Worm (Caenorhabditis elegans) whole organism, L1 larva: Measurements from ENCODE around the gene T26C12.2.

ENCODE experiments used
- C04F5.9 ChIP-seq: sonication (generic microtip); optimal IDR thresholded peaks from 2 replicates; lab custom pipeline; 2016; ENCODE audit warnings: missing genetic modification characterization, missing compliant biosample characterization
- C16A3.4 ChIP-seq: fragments of 150-350 bp; optimal IDR thresholded peaks from 2 replicates; lab custom pipeline; 2014; ENCODE audit warnings: missing biosample characterization, missing genetic modification characterization
- F16B12.6 ChIP-seq: fragments of 150-350 bp; optimal IDR thresholded peaks from 2 replicates; lab custom pipeline; 2014; ENCODE audit warnings: missing biosample characterization, missing genetic modification characterization
- ceh-82 ChIP-seq, 3 experiments: fragments of 150-350 bp in 1 of 3; sonication (generic microtip) in 2 of 3; optimal IDR thresholded peaks; 2 replicates each; lab custom pipeline; 2014 to 2017; ENCODE audit warnings: missing biosample characterization in 3 of 3, missing genetic modification characterization in 3 of 3
- dsc-1 ChIP-seq: sonication (generic microtip); optimal IDR thresholded peaks from 2 replicates; lab custom pipeline; 2016; ENCODE audit warnings: mild to moderate bottlenecking, missing genetic modification characterization, missing compliant biosample characterization
- efl-1 ChIP-seq, 4 experiments: fragments of 150-350 bp; optimal IDR thresholded peaks in 3 of 4; peaks in 1 of 4; 1 replicate in 1 of 4; 2 replicates in 3 of 4; lab custom pipeline; 2014; ENCODE audit warnings: missing biosample characterization in 2 of 4, missing genetic modification characterization in 2 of 4, missing genetic modification reagents in 2 of 4
- efl-3 ChIP-seq: fragments of 200-800 bp; sonication (Bioruptor generic); optimal IDR thresholded peaks from 2 replicates; lab custom pipeline; 2018; ENCODE audit warnings: mild to moderate bottlenecking, missing genetic modification characterization, missing compliant biosample characterization
- egl-13 ChIP-seq: sonication (generic microtip); optimal IDR thresholded peaks from 2 replicates; lab custom pipeline; 2016; ENCODE audit warnings: missing genotype, missing genetic modification reagents, missing genetic modification characterization, missing compliant biosample characterization
- elt-2 ChIP-seq: sonication (generic microtip); optimal IDR thresholded peaks from 2 replicates; lab custom pipeline; 2016; ENCODE audit warnings: missing genetic modification characterization, mild to moderate bottlenecking, inconsistent platforms, missing compliant biosample characterization, missing genetic modification reagents
- fkh-10 ChIP-seq: sonication (generic microtip); optimal IDR thresholded peaks from 2 replicates; lab custom pipeline; 2017; ENCODE audit warnings: missing biosample characterization, missing genetic modification reagents, missing genetic modification characterization
- fkh-4 ChIP-seq: sonication (generic microtip); optimal IDR thresholded peaks from 2 replicates; lab custom pipeline; 2016; ENCODE audit warnings: missing compliant biosample characterization, missing genetic modification characterization, borderline replicate concordance
- fkh-8 ChIP-seq: sonication (generic microtip); optimal IDR thresholded peaks from 2 replicates; lab custom pipeline; 2016; ENCODE audit warnings: mild to moderate bottlenecking, missing genetic modification characterization, missing compliant biosample characterization
- hlh-4 ChIP-seq: sonication (generic microtip); optimal IDR thresholded peaks from 2 replicates; lab custom pipeline; 2016; ENCODE audit warnings: mild to moderate bottlenecking, missing genetic modification characterization, missing compliant biosample characterization
- lin-14 ChIP-seq: fragments of 200-800 bp; sonication (Bioruptor generic); optimal IDR thresholded peaks from 2 replicates; lab custom pipeline; 2018; ENCODE audit warnings: mild to moderate bottlenecking, missing genetic modification characterization, moderate library complexity, missing compliant biosample characterization
- lin-15B ChIP-seq: fragments of 150-350 bp; sonication (generic microtip); optimal IDR thresholded peaks from 3 replicates; lab custom pipeline; 2014; ENCODE audit warnings: missing biosample characterization, missing genetic modification characterization
- lin-39 ChIP-seq: fragments of 150-350 bp; optimal IDR thresholded peaks from 2 replicates; lab custom pipeline; 2014; ENCODE audit warnings: missing biosample characterization, missing genetic modification reagents, missing genetic modification characterization
- lir-3 ChIP-seq: sonication (generic microtip); optimal IDR thresholded peaks from 2 replicates; lab custom pipeline; 2016; ENCODE audit warnings: mild to moderate bottlenecking, missing genetic modification characterization, moderate library complexity, missing compliant biosample characterization; ENCODE audit not compliant: poor library complexity
- mep-1 ChIP-seq: fragments of 150-350 bp; optimal IDR thresholded peaks from 2 replicates; lab custom pipeline; 2014; ENCODE audit warnings: missing biosample characterization, missing genetic modification characterization
- nhr-237 ChIP-seq: fragments of 150-350 bp; optimal IDR thresholded peaks from 2 replicates; lab custom pipeline; 2014; ENCODE audit warnings: missing biosample characterization, missing genetic modification characterization
- nhr-47 ChIP-seq: sonication (generic microtip); optimal IDR thresholded peaks from 2 replicates; lab custom pipeline; 2016; ENCODE audit warnings: mild to moderate bottlenecking, missing genetic modification characterization, moderate library complexity, missing compliant biosample characterization
- nhr-71 ChIP-seq: sonication (generic microtip); optimal IDR thresholded peaks from 2 replicates; lab custom pipeline; 2016; ENCODE audit warnings: mild to moderate bottlenecking, missing genetic modification characterization, moderate library complexity, missing compliant biosample characterization
- nhr-77 ChIP-seq: fragments of 150-350 bp; optimal IDR thresholded peaks from 2 replicates; lab custom pipeline; 2014; ENCODE audit warnings: missing biosample characterization, missing genetic modification characterization
- nhr-84 ChIP-seq: sonication (generic microtip); optimal IDR thresholded peaks from 2 replicates; lab custom pipeline; 2017; ENCODE audit warnings: missing biosample characterization, missing genetic modification characterization
- nhr-90 ChIP-seq: sonication (generic microtip); optimal IDR thresholded peaks from 2 replicates; lab custom pipeline; 2016; ENCODE audit warnings: mild to moderate bottlenecking, missing genetic modification characterization, missing compliant biosample characterization; ENCODE audit not compliant: poor library complexity
- pag-3 ChIP-seq: sonication (generic microtip); optimal IDR thresholded peaks from 2 replicates; lab custom pipeline; 2017; ENCODE audit warnings: missing genetic modification characterization, mild to moderate bottlenecking, missing compliant biosample characterization, antibody characterized with exemption, borderline replicate concordance; ENCODE audit not compliant: insufficient read depth
- pax-3 ChIP-seq: fragments of 200-800 bp; sonication (Bioruptor generic); optimal IDR thresholded peaks from 2 replicates; lab custom pipeline; 2018; ENCODE audit warnings: mild to moderate bottlenecking, missing genetic modification characterization, moderate library complexity, missing compliant biosample characterization
- pqm-1 ChIP-seq: sonication (generic microtip); optimal IDR thresholded peaks from 3 replicates; lab custom pipeline; 2017; ENCODE audit warnings: missing biosample characterization, missing genetic modification characterization
- snpc-4 ChIP-seq: fragments of 150-350 bp; optimal IDR thresholded peaks from 2 replicates; lab custom pipeline; 2014; ENCODE audit warnings: missing biosample characterization, missing genetic modification characterization
- snu-23 ChIP-seq: sonication (generic microtip); optimal IDR thresholded peaks from 2 replicates; lab custom pipeline; 2016; ENCODE audit warnings: missing genetic modification characterization, missing compliant biosample characterization
- sox-4 ChIP-seq: sonication (generic microtip); optimal IDR thresholded peaks from 2 replicates; lab custom pipeline; 2016; ENCODE audit warnings: missing genetic modification characterization, missing compliant biosample characterization
- tbx-2 ChIP-seq: sonication (generic microtip); optimal IDR thresholded peaks from 2 replicates; lab custom pipeline; 2016; ENCODE audit warnings: missing genetic modification characterization, missing compliant biosample characterization
- tlp-1 ChIP-seq: fragments of 150-350 bp; optimal IDR thresholded peaks from 2 replicates; lab custom pipeline; 2014; ENCODE audit warnings: missing biosample characterization, missing genetic modification characterization
- unc-30 ChIP-seq: sonication (generic microtip); optimal IDR thresholded peaks from 2 replicates; lab custom pipeline; 2017; ENCODE audit warnings: missing biosample characterization, missing genetic modification characterization
- unc-62 ChIP-seq: fragments of 150-350 bp; optimal IDR thresholded peaks from 2 replicates; lab custom pipeline; 2014; ENCODE audit warnings: missing biosample characterization, missing genetic modification reagents, missing genetic modification characterization

Gene T26C12.2

DNA sequence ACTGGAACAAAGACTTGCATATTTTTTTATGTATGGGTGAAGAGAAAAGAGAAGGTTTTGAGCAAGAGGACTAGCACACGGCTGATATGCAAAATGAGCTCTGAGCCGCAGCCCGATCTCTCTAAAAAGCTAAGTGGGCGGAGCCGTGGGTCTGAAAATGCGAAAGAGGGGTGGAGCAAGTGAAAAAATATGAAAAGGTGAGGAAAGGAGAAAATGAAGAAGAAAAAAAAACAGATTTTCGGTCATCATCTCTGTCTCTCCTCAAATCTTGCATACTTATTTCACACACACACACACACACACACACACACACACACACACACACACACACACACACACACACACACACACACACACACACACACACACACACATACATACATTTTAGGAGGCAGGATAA is 11.1 kb downstream of the T26C12.2 start, which contains the start of gene dmd-9:
dmd-9 (minus strand) TSS at position 101 of the 400 bp plus-strand sequence.
- TF ChIP-seq nhr-47 (tag; lab: Kevin White, UChicago), result no peak
- TF ChIP-seq fkh-8, result peak; percentile 36
- TF ChIP-seq, all 84 proteins: peak for 1

ce11 chrIV:3252047-3252446 is 13.5 kb downstream of the T26C12.2 start:
- TF ChIP-seq snpc-4 (tag; lab: Kevin White, UChicago), result no peak
- TF ChIP-seq C16A3.4 (tag; lab: Kevin White, UChicago), result no peak
- no peak for TF ChIP-seq elt-2 (tag; lab: Kevin White, UChicago)
- peak; percentile 70 for TF ChIP-seq pax-3 (tag; lab: Kevin White, UChicago)
- no peak for TF ChIP-seq fkh-4 (tag; lab: Kevin White, UChicago)
- no peak for TF ChIP-seq lin-15B (tag; lab: Kevin White, UChicago)
- TF ChIP-seq dsc-1 (tag; lab: Kevin White, UChicago), result peak; percentile 86
- no peak for TF ChIP-seq nhr-71
- no peak for TF ChIP-seq nhr-237 (tag; lab: Kevin White, UChicago)
- no peak for TF ChIP-seq pqm-1
- TF ChIP-seq pag-3 (tag; lab: Kevin White, UChicago), result no peak
- TF ChIP-seq fkh-8, result peak; percentile 34
- no peak for TF ChIP-seq nhr-77 (tag; lab: Kevin White, UChicago)
- TF ChIP-seq, all 84 proteins: peak for 3

DNA sequence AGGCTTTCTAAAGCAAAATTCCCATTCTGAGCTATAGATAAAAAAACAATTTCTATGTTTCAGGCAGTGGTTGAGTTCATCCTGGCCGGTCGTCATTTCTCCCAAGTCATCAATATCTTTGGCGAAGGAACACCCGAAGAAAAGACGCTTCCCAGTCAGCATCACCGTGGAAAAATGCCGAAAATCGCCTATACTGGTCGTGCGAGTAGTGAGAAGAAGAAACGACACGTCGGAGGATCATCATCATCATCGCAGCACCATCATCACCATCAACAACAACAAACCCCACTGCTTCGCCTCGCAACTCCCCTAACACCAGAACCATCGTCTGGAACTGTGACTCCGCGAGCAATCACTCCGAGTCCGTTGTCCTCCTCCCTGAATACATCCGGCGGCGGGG is 14.0 kb downstream of the T26C12.2 start:
- TF ChIP-seq lir-3 (tag; lab: Kevin White, UChicago) (no peak), hlh-4 (tag; lab: Kevin White, UChicago) (no peak), tlp-1 (no peak), pqm-1 (no peak), unc-62 (GFP tag; lab: Kevin White, UChicago) (no peak), egl-13 (tag; lab: Kevin White, UChicago) (no peak), F16B12.6 (tag; lab: Kevin White, UChicago) (no peak), lin-39 (no peak), fkh-10 (GFP tag; lab: Kevin White, UChicago) (no peak), ceh-82 (tag; optimal IDR thresholded peaks at IDR 0.05; lab: Kevin White, UChicago) (no peak), efl-3 (GFP tag; lab: Kevin White, UChicago) (no peak), mep-1 (no peak), C16A3.4 (tag; lab: Kevin White, UChicago) (no peak), pax-3 (tag; lab: Kevin White, UChicago) (no peak), efl-1 (optimal IDR thresholded peaks at IDR 0.05; lab: Kevin White, UChicago) (no peak), efl-1 (GFP tag; optimal IDR thresholded peaks at IDR 0.05 in 1 of 2; lab: Kevin White, UChicago) (no peak), nhr-90 (no peak), snu-23 (GFP tag; lab: Kevin White, UChicago) (no peak)

DNA sequence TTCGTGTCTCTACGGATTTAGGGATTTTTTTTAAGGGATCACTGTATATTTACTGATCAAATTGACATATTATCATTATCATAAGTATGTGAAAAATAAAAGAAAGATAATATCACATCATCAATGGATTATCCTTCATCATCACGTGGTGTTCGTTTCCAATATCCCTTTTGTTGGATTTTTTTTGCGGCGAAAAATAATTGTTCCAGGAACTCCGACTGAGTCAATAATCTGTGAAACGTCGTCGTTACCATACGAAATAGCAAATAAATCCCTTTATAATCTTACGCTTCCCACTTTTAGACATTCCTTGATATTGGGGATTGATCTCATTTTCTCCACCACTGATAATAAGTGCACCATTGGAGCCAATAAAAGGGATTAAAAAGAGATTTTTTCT is 15.5 kb downstream of the T26C12.2 start:
- TF ChIP-seq nhr-47 (tag; lab: Kevin White, UChicago), result peak; percentile 60
- peak; percentile 99 for TF ChIP-seq dsc-1 (tag; lab: Kevin White, UChicago)
- no peak for TF ChIP-seq tbx-2 (tag; lab: Kevin White, UChicago)
- TF ChIP-seq fkh-4 (tag; lab: Kevin White, UChicago), result peak; percentile 41
- no peak for TF ChIP-seq unc-30
- no peak for TF ChIP-seq C04F5.9
- no peak for TF ChIP-seq nhr-84 (tag; lab: Kevin White, UChicago)
- TF ChIP-seq egl-13 (tag; lab: Kevin White, UChicago), result peak; percentile 45
- peak; percentile 38 for TF ChIP-seq nhr-71
- TF ChIP-seq lin-14, result no peak
- TF ChIP-seq ceh-82 (tag; optimal IDR thresholded peaks at IDR 0.05; lab: Kevin White, UChicago), result no peak
- TF ChIP-seq fkh-8, result peak; percentile 45
- peak; percentile 53 for TF ChIP-seq sox-4 (tag; lab: Kevin White, UChicago)
- TF ChIP-seq pax-3 (tag; lab: Kevin White, UChicago), result peak; percentile 73
